Worm (Caenorhabditis elegans): Measurements from ENCODE around the gene aqp-4.

- TF ChIP-seq ama-1 (optimal IDR thresholded peaks at IDR 0.05) = no peak
- TF ChIP-seq ceh-36 (tag; optimal IDR thresholded peaks at IDR 0.05) = no peak
- TF ChIP-seq hmg-4 (GFP tag; optimal IDR thresholded peaks at IDR 0.05) = no peak
- TF ChIP-seq ets-7 (tag; optimal IDR thresholded peaks at IDR 0.05) = no peak
- no peak for TF ChIP-seq pes-1 (GFP tag; IDR thresholded peaks at IDR 0.05)
- no peak for TF ChIP-seq tra-4 (tag; optimal IDR thresholded peaks at IDR 0.05)
- no peak for TF ChIP-seq F13C5.2 (tag; optimal IDR thresholded peaks at IDR 0.05)
- no peak for TF ChIP-seq sea-1 (GFP tag; conservative IDR thresholded peaks at IDR 0.05)
- TF ChIP-seq hmbx-1 (tag; optimal IDR thresholded peaks at IDR 0.05) = no peak
- TF ChIP-seq scrt-1 (GFP tag; IDR thresholded peaks at IDR 0.05) = no peak
- TF ChIP-seq ceh-13 (GFP tag; optimal IDR thresholded peaks at IDR 0.05) = no peak
Measured at ce11 chrV:9754459-9754858, 17.1 kb downstream of the aqp-4 start, which contains the start of gene F58E6.5.

All from whole organism, early embryonic.